Worm (Caenorhabditis elegans) whole organism, young adult: Measurements from ENCODE around the gene fbxc-26.

Experiments used
- hmg-20 ChIP-seq: fragments of 200-800 bp; sonication (Bioruptor generic); IDR thresholded peaks from 2 replicates; pipeline ENCODE4 v1.3.6; 2022; ENCODE audit warnings: missing genetic modification reagents, missing genetic modification characterization, missing compliant biosample characterization
- pbrm-1 ChIP-seq: fragments of 200-800 bp; sonication (Bioruptor generic); IDR thresholded peaks from 2 replicates; pipeline ENCODE4 v1.3.6; 2022; ENCODE audit warnings: missing genetic modification reagents, missing genetic modification characterization, missing compliant biosample characterization

ce11 chrII:1676088-1676487 is 18.3 kb downstream of the fbxc-26 start, which contains the start of gene fbxb-17:
- TF ChIP-seq pbrm-1 (GFP tag; lab: Robert Waterston, UW) (no peak), hmg-20 (GFP tag; lab: Robert Waterston, UW) (no peak)
